Fruit fly (Drosophila melanogaster) ovary, adult (tissue): ENCODE results near the gene CG10280.

Source experiments
- CG17801 ChIP-seq: fragments of 200-800 bp; optimal IDR thresholded peaks from 2 replicates; lab custom pipeline; 2019; ENCODE audit warnings: missing biosample characterization, mild to moderate bottlenecking, missing genetic modification characterization, moderate library complexity; ENCODE audit not compliant: partially characterized antibody

Gene CG10280

DNA sequence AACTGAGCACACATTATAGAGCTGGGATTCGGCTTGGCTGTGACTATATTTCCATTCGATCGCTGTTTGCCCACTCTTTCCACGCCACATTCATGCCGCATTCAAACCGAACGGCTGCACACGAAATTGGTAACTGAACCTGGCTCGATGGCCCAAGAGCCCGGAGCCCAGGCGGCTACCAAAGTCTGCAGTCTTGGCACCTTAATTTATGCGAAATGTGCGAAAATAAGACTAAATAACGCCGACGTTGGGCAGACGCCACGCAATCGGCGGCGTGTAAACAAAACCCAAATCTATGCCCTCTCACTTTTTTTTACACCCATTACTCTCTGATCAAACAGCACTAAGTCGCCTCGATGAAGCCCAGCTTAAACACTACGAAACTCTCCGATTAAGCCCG is at the start of gene CG10280:
TSS of gene CG10280 (minus strand) at position 101 of the 400 bp plus-strand sequence.
- no peak for TF ChIP-seq CG17801 (GFP tag; lab: Kevin White, UChicago)

DNA sequence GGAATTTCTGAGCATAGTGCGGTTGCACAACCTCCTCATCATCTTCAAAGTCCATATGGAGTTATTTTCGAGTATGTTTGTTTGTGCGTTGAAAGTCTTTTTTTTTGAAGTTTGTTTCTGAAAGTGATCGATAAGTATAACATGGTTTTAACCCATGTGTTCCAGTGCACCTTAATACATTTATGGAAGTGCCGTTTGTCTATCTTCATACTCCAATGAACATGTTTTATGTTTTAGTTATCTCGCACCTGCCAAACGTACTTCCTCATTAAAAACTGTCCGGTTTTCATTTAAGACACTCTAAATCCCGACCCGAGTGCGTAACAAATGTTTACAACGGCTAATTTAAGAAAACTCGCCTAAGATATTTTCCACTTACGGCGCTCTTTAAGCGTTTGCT is 45.7 kb upstream of the CG10280 start, which contains the start of gene CG15580:
TSS of gene CG15580 (minus strand) at position 101 of the 400 bp plus-strand sequence.
- TF ChIP-seq CG17801 (GFP tag; lab: Kevin White, UChicago) = no peak

DNA sequence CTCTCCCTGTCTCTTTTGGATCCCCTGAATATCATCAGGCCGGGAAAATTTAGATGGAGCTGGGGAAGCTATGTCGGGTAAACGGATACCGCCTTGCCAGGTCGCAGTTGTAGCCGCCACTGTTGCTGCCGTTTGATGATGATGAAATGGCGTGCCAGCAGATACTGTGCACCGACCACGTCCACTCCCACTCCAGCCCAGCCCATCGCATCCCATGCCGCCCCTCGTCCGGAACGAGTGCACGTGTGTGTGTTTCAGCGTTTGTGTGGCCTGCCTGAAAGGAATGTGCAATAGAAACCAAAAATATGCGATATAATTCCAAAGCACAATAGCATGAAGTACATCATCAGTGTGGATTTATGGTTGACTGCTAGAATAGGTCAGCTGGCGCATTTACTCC is 26.5 kb upstream of the CG10280 start:
- TF ChIP-seq CG17801 (GFP tag; lab: Kevin White, UChicago) = no peak

DNA sequence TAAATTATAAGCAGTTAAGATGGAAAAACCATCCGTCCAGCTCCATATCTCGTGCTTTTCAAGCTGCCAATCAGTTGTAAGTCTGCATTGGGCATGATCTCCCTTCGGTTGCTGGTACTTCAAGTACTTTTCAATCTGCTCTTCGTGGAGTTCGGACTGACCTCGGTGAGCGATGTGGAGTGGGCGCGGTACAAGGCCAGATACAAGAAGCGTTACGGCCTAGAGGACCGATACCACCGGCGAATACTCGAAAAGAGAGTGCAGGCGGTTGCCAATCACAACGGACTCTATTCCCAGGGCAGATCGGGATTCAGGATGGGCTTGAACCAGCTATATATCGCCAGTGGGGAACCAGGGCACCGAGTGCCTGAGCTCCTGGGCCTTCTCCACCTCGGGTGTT is 15.9 kb upstream of the CG10280 start:
- TF ChIP-seq CG17801 (GFP tag; lab: Kevin White, UChicago) = no peak

DNA sequence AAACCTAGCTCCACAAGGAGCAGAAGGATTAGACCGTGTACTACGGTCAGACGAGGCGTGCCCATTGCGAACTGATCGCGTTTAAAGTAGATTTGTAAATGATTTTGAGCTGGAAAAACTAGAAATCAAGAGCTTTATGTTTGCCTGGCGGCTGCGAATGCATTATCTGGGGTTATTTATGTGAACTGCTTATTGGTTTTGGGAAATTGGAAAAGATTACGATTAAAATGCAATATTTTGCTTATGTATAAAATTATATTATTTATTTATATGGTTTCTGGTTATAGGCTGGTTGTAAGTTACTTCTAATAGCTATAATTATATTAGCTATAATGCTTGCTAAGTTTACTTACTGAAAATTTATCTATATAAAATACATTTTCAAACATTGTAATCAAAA is 15.4 kb upstream of the CG10280 start, which contains the start of gene CtsL3:
TSS of gene CtsL3 (minus strand) at position 101 of the 400 bp plus-strand sequence.
- no peak for TF ChIP-seq CG17801 (GFP tag; lab: Kevin White, UChicago)

DNA sequence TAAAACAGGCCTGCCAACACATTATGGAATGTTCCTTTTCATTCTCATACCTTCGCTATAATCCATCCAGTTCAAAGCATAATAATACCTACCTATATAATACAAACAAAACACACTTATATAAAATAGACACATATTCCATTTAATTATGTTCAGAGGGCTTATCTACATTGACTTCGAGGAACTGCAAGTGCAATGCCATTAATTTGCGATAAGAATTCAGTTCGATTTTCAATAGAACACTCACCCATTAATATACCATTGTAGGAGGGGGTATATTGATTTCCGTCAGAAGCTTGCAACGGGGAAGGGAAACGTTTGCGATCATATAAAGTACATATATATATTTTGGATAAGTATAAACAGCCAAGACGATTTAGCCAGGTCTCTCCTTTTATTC is 13.5 kb upstream of the CG10280 start:
- TF ChIP-seq CG17801 (GFP tag; lab: Kevin White, UChicago) = no peak

DNA sequence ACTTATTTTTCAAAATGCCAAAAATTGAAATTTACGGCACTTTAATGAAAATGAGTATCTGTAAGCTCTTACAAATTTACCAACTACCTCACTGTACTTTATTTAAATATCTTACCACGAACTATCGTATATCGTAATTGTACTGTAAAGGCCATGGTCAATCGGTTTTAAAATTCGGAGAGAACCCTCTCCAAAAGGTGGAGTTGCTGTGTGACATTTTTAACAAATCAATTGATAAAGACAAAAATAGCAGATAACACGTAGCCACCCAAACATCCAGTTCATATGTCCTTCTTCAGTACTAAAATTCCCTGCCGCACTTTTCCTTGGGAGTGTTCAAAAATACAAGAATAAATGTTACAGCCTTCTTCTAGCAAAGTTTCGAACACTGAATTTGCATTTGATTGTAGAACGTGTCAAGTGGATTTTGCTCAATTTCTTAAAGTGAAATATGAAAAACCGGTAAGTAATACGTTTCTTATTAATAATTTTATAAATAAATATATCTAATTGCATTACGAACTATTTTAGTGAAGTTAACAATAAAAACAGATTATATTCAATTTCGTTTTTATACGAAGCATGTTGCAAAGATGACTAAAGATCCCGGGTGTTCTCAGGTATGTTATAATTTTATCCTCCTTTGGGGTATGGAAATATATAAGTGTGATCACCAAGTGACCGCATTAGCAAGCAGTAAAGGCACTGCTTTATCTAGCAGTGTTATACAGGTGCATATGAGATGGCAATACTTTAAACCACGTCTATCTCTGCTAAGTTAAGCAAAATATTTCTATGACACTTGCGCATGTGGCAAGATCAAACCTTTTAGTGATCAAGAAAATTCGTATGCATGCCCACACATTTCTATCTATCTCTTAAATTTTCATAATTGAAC is 2.0 kb downstream of the CG10280 start:
- TF ChIP-seq CG17801 (GFP tag; lab: Kevin White, UChicago) = no peak

DNA sequence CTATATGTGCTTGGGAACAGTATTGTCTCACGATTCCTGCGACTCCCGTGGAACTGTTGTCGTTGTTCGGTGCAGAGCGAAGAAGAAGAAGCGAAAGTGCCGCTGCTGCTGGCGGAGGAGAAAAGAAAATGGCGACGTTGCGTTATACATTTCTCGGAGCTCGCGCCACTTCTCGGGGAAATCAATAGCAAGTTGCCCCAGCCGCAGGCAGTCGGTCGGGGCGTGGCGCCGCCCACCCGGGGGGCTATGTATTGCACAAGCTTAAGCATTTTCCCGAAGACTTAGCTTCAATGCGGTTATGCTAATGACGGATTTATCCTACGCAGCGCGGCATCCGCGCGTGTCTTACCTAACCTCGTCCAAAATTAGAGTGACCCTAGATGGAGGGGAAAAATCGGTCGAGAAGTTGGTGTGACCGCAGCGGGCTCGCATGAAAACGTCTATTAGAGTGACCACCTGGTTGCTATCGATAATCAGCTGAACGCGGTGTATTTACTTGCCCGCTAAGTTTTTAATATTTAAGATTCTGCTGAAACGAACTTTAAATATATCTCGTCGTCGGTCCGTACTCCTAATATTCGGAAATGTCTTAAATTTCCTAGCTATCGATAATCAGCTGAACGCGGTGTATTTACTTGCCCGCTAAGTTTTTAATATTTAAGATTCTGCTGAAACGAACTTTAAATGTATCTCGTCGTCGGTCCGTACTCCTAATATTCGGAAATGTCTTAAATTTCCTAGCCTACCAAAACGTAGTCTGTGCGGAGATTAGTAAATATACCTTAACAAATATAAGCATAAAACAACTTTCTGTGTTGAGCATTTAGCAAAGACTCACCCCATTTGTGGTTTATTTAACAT is 3.3 kb downstream of the CG10280 start, which contains the start of gene Rm62:
TSS of gene Rm62 (minus strand) at position 378 of the 861 bp plus-strand sequence.
- TF ChIP-seq CG17801 (GFP tag; lab: Kevin White, UChicago) = peak; percentile 61

DNA sequence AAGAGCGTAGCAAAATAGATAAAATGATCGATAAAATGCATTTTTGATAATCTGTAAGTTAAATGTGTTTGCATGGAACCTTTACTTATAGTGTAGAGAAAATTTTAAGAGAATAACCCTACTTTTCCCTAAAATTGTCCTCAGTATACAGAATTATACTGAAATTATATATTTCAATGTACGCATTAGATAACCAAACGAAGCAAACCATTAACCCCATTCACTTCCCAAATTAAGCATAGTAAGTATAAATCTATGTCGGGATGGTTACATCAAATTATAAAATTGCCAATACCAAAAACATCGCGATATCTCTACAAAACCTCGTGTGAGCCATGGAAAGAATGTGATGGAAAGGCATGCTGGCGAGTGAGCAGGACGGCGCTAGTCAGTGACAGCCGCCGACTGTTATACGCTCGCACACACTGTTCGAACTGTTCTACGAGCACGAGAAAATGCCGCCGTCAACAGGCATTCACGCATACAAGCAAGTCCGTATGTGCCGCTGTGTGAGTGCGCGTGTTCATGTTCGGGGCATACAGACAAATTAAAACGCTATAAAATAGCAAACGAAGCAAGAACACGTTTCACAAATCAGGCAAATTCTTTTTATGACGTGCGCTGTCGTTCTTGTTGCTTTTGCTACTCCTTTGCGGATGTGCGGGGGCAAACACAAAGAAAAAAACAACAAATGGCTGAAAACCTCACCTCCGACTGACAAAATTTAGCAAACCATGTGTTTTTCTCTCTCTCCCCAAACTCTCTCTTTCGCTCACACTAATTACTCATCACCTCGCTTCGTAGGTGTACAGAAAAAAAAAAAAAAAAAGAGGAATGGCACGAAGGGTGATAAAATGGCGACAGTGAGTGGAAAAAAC is 4.4 kb downstream of the CG10280 start:
- peak; percentile 49 for TF ChIP-seq CG17801 (GFP tag; lab: Kevin White, UChicago)

DNA sequence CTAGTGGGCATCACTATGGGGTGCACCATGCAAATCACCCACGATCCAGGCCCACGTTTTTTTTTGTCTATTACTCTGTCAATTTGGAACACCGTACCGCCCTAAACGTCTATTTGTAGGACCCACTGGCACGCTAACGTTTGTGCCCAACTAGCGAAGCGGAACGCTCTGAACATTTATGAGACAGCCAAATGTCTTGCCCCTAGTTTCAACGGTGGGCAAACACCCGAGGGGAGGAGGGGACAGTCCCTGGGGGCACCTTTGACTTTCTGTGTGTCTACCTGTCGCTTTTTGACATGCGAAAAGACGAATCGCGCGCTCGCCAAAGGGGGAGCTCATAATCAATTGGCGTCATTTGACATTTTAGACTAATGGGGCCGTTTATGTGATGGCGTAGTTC is 5.1 kb downstream of the CG10280 start:
- no peak for TF ChIP-seq CG17801 (GFP tag; lab: Kevin White, UChicago)

DNA sequence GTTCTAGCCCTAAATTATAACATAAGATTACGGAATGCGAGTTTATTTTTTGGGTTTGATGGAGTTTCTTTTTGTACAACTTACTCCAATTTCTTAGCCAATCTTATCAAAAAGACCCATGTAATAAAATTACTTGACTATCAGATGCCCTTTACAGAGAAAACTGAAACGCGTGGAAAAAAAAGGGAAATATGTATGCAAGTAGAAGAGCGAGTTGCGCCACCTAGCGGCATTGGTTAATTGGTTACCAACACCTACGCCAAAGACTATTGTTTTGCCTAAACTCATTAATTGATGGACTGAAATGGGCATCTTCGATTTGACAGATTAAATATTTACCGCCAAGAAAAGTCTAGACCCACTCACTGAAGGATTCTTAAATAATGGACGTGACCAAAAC is 12.9 kb downstream of the CG10280 start:
- TF ChIP-seq CG17801 (GFP tag; lab: Kevin White, UChicago) = no peak

DNA sequence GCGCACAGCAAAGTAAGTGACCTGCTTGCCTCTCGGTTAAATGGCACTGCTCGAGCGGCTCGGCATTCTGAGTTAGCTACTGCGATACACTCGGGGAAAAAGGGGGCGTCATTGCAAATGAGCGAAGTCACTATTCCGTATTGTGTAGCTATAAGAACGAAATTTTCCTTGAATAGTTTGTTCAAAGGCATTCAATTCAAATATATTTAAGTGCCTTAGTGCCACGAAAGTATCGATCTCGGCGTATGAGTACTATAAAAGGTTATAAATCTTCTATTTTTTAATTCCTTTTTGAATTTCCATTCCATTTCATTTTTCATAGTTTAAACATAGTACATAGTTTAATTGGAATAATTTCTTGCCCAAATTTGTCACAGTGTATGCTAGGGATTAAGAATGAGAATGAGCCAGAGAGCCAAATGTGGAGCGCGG is 13.5 kb downstream of the CG10280 start:
- no peak for TF ChIP-seq CG17801 (GFP tag; lab: Kevin White, UChicago)

DNA sequence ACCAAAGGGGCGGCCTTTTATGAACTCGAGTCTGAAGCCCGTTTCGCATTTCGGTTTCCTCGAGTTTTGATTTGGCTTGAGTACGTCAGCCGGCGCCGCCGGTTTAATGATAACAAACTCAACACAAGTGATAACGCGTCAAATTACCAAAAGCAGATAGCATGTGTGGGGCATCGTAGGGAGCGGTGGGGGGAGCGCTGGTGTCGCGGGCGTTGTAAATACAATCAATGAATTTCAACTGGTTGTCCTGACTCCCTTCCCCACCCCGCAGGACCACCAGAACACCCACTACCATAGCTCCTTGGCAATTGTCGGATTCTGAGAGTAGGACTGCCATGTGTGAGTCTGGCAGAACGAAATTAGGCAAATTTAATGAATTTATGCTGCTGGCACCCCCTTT is 13.9 kb downstream of the CG10280 start:
- TF ChIP-seq CG17801 (GFP tag; lab: Kevin White, UChicago) = no peak

DNA sequence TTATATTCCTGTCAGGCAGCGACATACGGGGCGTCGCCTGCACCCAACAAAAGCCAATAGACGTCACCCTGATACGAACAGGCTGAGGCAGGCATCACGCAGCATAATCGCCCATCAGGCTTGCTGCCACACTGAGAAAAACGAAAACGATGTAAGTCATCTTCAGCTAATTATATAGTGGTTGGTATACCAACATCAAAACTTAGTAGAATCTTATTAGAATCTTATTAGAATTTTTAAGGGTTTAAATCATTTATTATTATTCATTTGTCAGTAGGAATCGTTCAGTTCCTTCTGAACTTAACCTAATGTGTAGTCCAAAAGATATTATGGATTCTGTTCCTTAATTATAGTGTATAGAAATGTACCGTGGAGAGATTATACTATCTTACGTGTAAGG is 16.4 kb downstream of the CG10280 start:
- no peak for TF ChIP-seq CG17801 (GFP tag; lab: Kevin White, UChicago)
